Fruit fly (Drosophila melanogaster): ENCODE data around the gene kel.

Gene kel

DNA sequence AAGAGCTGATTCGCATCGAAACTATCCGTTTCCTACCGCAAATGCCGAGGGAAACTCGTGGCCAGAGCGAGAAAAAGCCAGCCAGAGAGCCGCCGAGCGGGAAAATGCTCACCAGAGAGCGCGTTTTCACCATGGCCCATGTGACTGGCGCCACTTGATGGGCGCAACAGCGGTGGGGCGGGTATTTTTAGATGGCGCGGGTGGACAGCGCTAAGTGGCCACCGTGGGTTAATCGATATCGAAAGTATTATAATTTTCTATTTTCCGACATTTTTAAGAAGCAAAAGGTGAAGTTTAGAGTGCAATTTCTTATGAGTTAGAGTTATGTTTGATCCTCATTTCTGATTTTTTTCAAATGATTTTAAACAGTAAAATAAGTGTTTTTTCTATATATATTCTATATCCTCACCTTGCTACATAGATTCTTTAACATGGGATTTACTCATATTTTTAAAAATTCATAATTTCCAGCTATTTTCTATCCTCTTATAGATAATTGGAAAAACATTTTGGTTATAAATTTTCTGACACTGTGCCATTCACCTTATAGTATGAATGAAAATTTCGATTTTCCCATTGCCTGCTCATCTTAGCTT is 46.9 kb upstream of the kel start, which contains the start of gene Ptp36E (continued):
- TF ChIP-seq acj6 (GFP tag; optimal IDR thresholded peaks at IDR 0.05) (peak; percentile 55), eg (GFP tag; IDR thresholded peaks at IDR 0.05) (peak; percentile 78), CG31627 (GFP tag; optimal IDR thresholded peaks at IDR 0.05) (no peak), CG3919 (GFP tag; optimal IDR thresholded peaks at IDR 0.05) (peak; percentile 12), esn (GFP tag; optimal IDR thresholded peaks at IDR 0.05) (no peak), CG8632 (GFP tag; optimal IDR thresholded peaks at IDR 0.05) (no peak), ss (GFP tag; optimal IDR thresholded peaks at IDR 0.05) (no peak), Hr4 (GFP tag; optimal IDR thresholded peaks at IDR 0.05) (peak; percentile 76), Eip78C (GFP tag) (peak; percentile 81), Gug (GFP tag; IDR thresholded peaks at IDR 0.05) (peak; percentile 78), dsx (GFP tag; optimal IDR thresholded peaks at IDR 0.05; ENCODE audit: poor library complexity, severe bottlenecking) (no peak), Lpt (GFP tag; optimal IDR thresholded peaks at IDR 0.05) (peak; percentile 63), Sox102F (GFP tag; optimal IDR thresholded peaks at IDR 0.05) (no peak), CG34406 (GFP tag; optimal IDR thresholded peaks at IDR 0.05) (no peak), net (GFP tag; optimal IDR thresholded peaks at IDR 0.05) (peak; percentile 36), Hr38 (GFP tag; optimal IDR thresholded peaks at IDR 0.05) (no peak), pdm3 (GFP tag; optimal IDR thresholded peaks at IDR 0.05) (peak; percentile 45), achi (GFP tag; optimal IDR thresholded peaks at IDR 0.05) (peak; percentile 29), CG15336 (GFP tag; IDR thresholded peaks at IDR 0.05) (peak; percentile 84)

dm6 chr2L:18159172-18159571 is 21.3 kb upstream of the kel start, which contains the start of gene JMJD4:
TSS of gene JMJD4 (minus strand) at chr2L:18159272.
- TF ChIP-seq Hr39 (GFP tag; optimal IDR thresholded peaks at IDR 0.05) (no peak), CG11902 (GFP tag; optimal IDR thresholded peaks at IDR 0.05) (no peak), acj6 (GFP tag; optimal IDR thresholded peaks at IDR 0.05) (no peak), Eip93F (GFP tag; optimal IDR thresholded peaks at IDR 0.05) (no peak), spab (GFP tag; optimal IDR thresholded peaks at IDR 0.05) (no peak), CG32006 (GFP tag; optimal IDR thresholded peaks at IDR 0.05) (no peak), CG34406 (GFP tag; optimal IDR thresholded peaks at IDR 0.05) (no peak), Ets96B (tag; optimal IDR thresholded peaks at IDR 0.05) (no peak), CG4318 (GFP tag; optimal IDR thresholded peaks at IDR 0.05) (no peak), lz (GFP tag; optimal IDR thresholded peaks at IDR 0.05) (no peak), CG6854 (GFP tag; optimal IDR thresholded peaks at IDR 0.05) (no peak), CG31627 (GFP tag; optimal IDR thresholded peaks at IDR 0.05) (no peak), vri (GFP tag; optimal IDR thresholded peaks at IDR 0.05) (no peak), pdm3 (GFP tag; optimal IDR thresholded peaks at IDR 0.05) (no peak), cyc (GFP tag; optimal IDR thresholded peaks at IDR 0.05) (no peak), achi (GFP tag; optimal IDR thresholded peaks at IDR 0.05) (no peak), Blimp-1 (GFP tag; optimal IDR thresholded peaks at IDR 0.05) (no peak), CG11294 (GFP tag; IDR thresholded peaks at IDR 0.05) (no peak), Eip75B (GFP tag; optimal IDR thresholded peaks at IDR 0.05) (no peak), Sox102F (GFP tag; optimal IDR thresholded peaks at IDR 0.05) (no peak)

DNA sequence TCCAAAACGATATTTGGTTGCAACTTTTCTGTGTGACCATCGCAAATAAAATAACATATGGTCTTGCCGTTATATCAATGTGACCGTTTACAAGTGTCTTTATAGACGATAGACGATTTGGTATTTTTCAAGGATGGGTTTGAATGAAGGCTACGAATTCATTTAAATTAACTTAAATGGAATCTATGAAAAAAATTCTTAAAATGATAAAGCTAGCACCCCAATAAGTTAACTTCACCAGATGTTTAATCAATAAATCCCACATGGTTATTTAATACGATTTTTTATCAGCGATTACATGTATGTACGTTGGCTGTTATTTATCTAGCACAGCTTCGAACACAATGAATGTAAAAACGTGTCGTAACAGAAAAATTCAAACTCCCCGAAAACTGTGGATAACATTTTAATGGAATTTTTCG is 20.8 kb upstream of the kel start:
- TF ChIP-seq Gug (GFP tag; IDR thresholded peaks at IDR 0.05), result no peak
- TF ChIP-seq CG9139 (GFP tag; optimal IDR thresholded peaks at IDR 0.05), result no peak
- no peak for TF ChIP-seq CG6163 (GFP tag; IDR thresholded peaks at IDR 0.05)
- TF ChIP-seq CG6276 (GFP tag; optimal IDR thresholded peaks at IDR 0.05), result no peak
- TF ChIP-seq Eip93F (GFP tag; optimal IDR thresholded peaks at IDR 0.05), result no peak
- TF ChIP-seq CG3919 (GFP tag; optimal IDR thresholded peaks at IDR 0.05), result no peak
- peak; percentile 20 for TF ChIP-seq fkh (GFP tag; optimal IDR thresholded peaks at IDR 0.05)
- no peak for TF ChIP-seq ss (GFP tag; optimal IDR thresholded peaks at IDR 0.05)
